Worm (Caenorhabditis elegans): Measurements from ENCODE around the gene F18G5.1.

The F18G5.1 gene

ce11 chrX:9264636-9265035 is 5.0 kb downstream of the F18G5.1 start (continued):
- TF ChIP-seq vab-15 (tag; optimal IDR thresholded peaks at IDR 0.05) = no peak
- TF ChIP-seq aha-1 (tag; optimal IDR thresholded peaks at IDR 0.05) = no peak
- TF ChIP-seq irx-1 (tag; optimal IDR thresholded peaks at IDR 0.05) = no peak
- TF ChIP-seq nhr-20 (tag; optimal IDR thresholded peaks at IDR 0.05) = peak; percentile 55
- TF ChIP-seq nhr-237 (tag; optimal IDR thresholded peaks at IDR 0.05) = no peak
- TF ChIP-seq nhr-28 (tag; optimal IDR thresholded peaks at IDR 0.05) = no peak
- no peak for TF ChIP-seq ztf-4 (tag; optimal IDR thresholded peaks at IDR 0.05)
- no peak for TF ChIP-seq ets-5 (GFP tag; IDR thresholded peaks at IDR 0.05)
- no peak for TF ChIP-seq skn-1 (tag; optimal IDR thresholded peaks at IDR 0.05)
- TF ChIP-seq sup-37 (GFP tag; optimal IDR thresholded peaks at IDR 0.05) = no peak
- TF ChIP-seq rnt-1 (tag; optimal IDR thresholded peaks at IDR 0.05) = peak; percentile 52
- TF ChIP-seq C16A3.4 (tag; optimal IDR thresholded peaks at IDR 0.05) = no peak

- TF ChIP-seq nhr-237 (tag; optimal IDR thresholded peaks at IDR 0.05) = no peak
- TF ChIP-seq lin-14 (GFP tag; optimal IDR thresholded peaks at IDR 0.05) = peak; percentile 11
Observed at ce11 chrX:9266512-9266911, 6.9 kb downstream of the F18G5.1 start.

ce11 chrX:9268373-9268772 is 8.7 kb downstream of the F18G5.1 start:
- TF ChIP-seq ztf-4 (tag; optimal IDR thresholded peaks at IDR 0.05) = no peak

- TF ChIP-seq Y116A8C.19 (tag; optimal IDR thresholded peaks at IDR 0.05; ENCODE audit: borderline replicate concordance) = no peak
- TF ChIP-seq nhr-77 (tag; optimal IDR thresholded peaks at IDR 0.05) = no peak
- TF ChIP-seq ceh-88 (GFP tag; IDR thresholded peaks at IDR 0.05) = no peak
- no peak for TF ChIP-seq nhr-11 (tag; optimal IDR thresholded peaks at IDR 0.05)
- TF ChIP-seq fkh-4 (tag; optimal IDR thresholded peaks at IDR 0.05; ENCODE audit: borderline replicate concordance) = no peak
- TF ChIP-seq fos-1 (tag; optimal IDR thresholded peaks at IDR 0.05) = no peak
- no peak for TF ChIP-seq unc-98 (GFP tag; IDR thresholded peaks at IDR 0.05)
- TF ChIP-seq rnt-1 (tag; optimal IDR thresholded peaks at IDR 0.05) = no peak
- TF ChIP-seq jun-1 (tag; optimal IDR thresholded peaks at IDR 0.05) = no peak
- no peak for TF ChIP-seq grh-1 (GFP tag; IDR thresholded peaks at IDR 0.05)
- TF ChIP-seq hlh-4 (tag; optimal IDR thresholded peaks at IDR 0.05) = no peak
- TF ChIP-seq dsc-1 (tag; optimal IDR thresholded peaks at IDR 0.05) = no peak
- no peak for TF ChIP-seq F16B12.6 (tag; optimal IDR thresholded peaks at IDR 0.05)
- TF ChIP-seq nhr-47 (tag; optimal IDR thresholded peaks at IDR 0.05) = no peak
- TF ChIP-seq egl-13 (tag; optimal IDR thresholded peaks at IDR 0.05) = no peak
- TF ChIP-seq nhr-19 (GFP tag; conservative IDR thresholded peaks at IDR 0.05) = no peak
- TF ChIP-seq C16A3.4 (tag; optimal IDR thresholded peaks at IDR 0.05) = no peak
- TF ChIP-seq irx-1 (tag; optimal IDR thresholded peaks at IDR 0.05) = no peak
- no peak for TF ChIP-seq ces-1 (GFP tag; optimal IDR thresholded peaks at IDR 0.05)
- no peak for TF ChIP-seq blmp-1 (tag; optimal IDR thresholded peaks at IDR 0.05)
Observed at ce11 chrX:9270753-9271152, 11.1 kb downstream of the F18G5.1 start, which contains the start of gene B0416.5. Gene B0416.5 (minus strand): TSS chrX:9270853.

- peak; percentile 1 for TF ChIP-seq xbp-1 (tag; optimal IDR thresholded peaks at IDR 0.05)
- TF ChIP-seq C16A3.4 (tag; optimal IDR thresholded peaks at IDR 0.05) = peak; percentile 20
- no peak for TF ChIP-seq isw-1 (GFP tag; IDR thresholded peaks at IDR 0.05)
- no peak for TF ChIP-seq ets-5 (GFP tag; IDR thresholded peaks at IDR 0.05)
- no peak for TF ChIP-seq ztf-4 (tag; optimal IDR thresholded peaks at IDR 0.05)
- peak; percentile 34 for TF ChIP-seq nhr-90 (tag; optimal IDR thresholded peaks at IDR 0.05; ENCODE audit: poor library complexity)
- TF ChIP-seq nhr-71 (tag; optimal IDR thresholded peaks at IDR 0.05) = peak; percentile 39
- TF ChIP-seq elt-3 (tag; optimal IDR thresholded peaks at IDR 0.05) = peak in 3 of 6 experiments; percentile 4 to 42 (median 14)
- peak; percentile 27 for TF ChIP-seq jun-1 (tag; optimal IDR thresholded peaks at IDR 0.05)
- peak; percentile 48 for TF ChIP-seq snu-23 (GFP tag; optimal IDR thresholded peaks at IDR 0.05)
- no peak for TF ChIP-seq skn-1 (tag; optimal IDR thresholded peaks at IDR 0.05)
- peak in 1 of 2 experiments; percentile 58 for TF ChIP-seq lin-35 (GFP tag; optimal IDR thresholded peaks at IDR 0.05)
- TF ChIP-seq aha-1 (tag; optimal IDR thresholded peaks at IDR 0.05) = no peak
- peak in 2 of 3 experiments; percentile 0 to 6 for TF ChIP-seq dpl-1 (GFP tag; optimal IDR thresholded peaks at IDR 0.05)
- TF ChIP-seq lin-39 (tag; optimal IDR thresholded peaks at IDR 0.05) = no peak
- TF ChIP-seq ztf-11 (tag; optimal IDR thresholded peaks at IDR 0.05) = no peak
- peak; percentile 14 for TF ChIP-seq rnt-1 (tag; optimal IDR thresholded peaks at IDR 0.05)
- peak; percentile 81 for TF ChIP-seq F16B12.6 (tag; optimal IDR thresholded peaks at IDR 0.05)
- TF ChIP-seq nhr-20 (tag; optimal IDR thresholded peaks at IDR 0.05) = peak; percentile 28
- TF ChIP-seq ceh-82 (tag; optimal IDR thresholded peaks at IDR 0.05) = peak in 1 of 3 experiments; percentile 39
- TF ChIP-seq blmp-1 (tag; optimal IDR thresholded peaks at IDR 0.05) = peak; percentile 29
- peak; percentile 29 for TF ChIP-seq mep-1 (tag; optimal IDR thresholded peaks at IDR 0.05)
- TF ChIP-seq nhr-84 (tag; optimal IDR thresholded peaks at IDR 0.05) = no peak
- TF ChIP-seq elt-2 (tag; optimal IDR thresholded peaks at IDR 0.05) = peak; percentile 75
Observed at ce11 chrX:9271886-9272285, 12.2 kb downstream of the F18G5.1 start.

All from whole organism, L1 larva.